Worm (Caenorhabditis elegans): ENCODE results near the gene C04F5.2.
A peak's percentile ranks its signal among the peaks of the same experiment; 100 is the strongest.
"Not testable (repeated sequence)": the region's sequence is repeated elsewhere in the genome, so short reads cannot be mapped to it uniquely, and the experiment has no call there.

Gene C04F5.2

ce11 chrV:5080853-5081338, 16.0 kb downstream of the C04F5.2 start, which contains the start of gene Y58A7A.3:
Y58A7A.3 (minus strand) TSS chrV:5080903.
- no peak for TF ChIP-seq C08G9.2 (tag; optimal IDR thresholded peaks at IDR 0.05)
- TF ChIP-seq nfya-1 (tag; optimal IDR thresholded peaks at IDR 0.05): peak; percentile 20
- no peak for TF ChIP-seq ceh-22 (tag; optimal IDR thresholded peaks at IDR 0.05)

- TF ChIP-seq ceh-45 (GFP tag; IDR thresholded peaks at IDR 0.05): peak; percentile 84
- TF ChIP-seq sox-2 (GFP tag; IDR thresholded peaks at IDR 0.05): 0 out of 2 replicates have a peak, but pooled peaks have one; percentile 40
- TF ChIP-seq unc-3 (GFP tag; conservative IDR thresholded peaks at IDR 0.05): peak; percentile 60
- TF ChIP-seq unc-3 (tag; optimal IDR thresholded peaks at IDR 0.05): not testable (repeated sequence)
These were observed 21.6 kb downstream of the C04F5.2 start for ce11 chrV:5075343-5075742.

- no peak for TF ChIP-seq che-1 (tag; optimal IDR thresholded peaks at IDR 0.05)
- no peak for TF ChIP-seq tbx-7 (tag; optimal IDR thresholded peaks at IDR 0.05)
- no peak for TF ChIP-seq pros-1 (tag; optimal IDR thresholded peaks at IDR 0.05)
- no peak for TF ChIP-seq gmeb-2 (tag; optimal IDR thresholded peaks at IDR 0.05)
- no peak for TF ChIP-seq ceh-9 (tag; optimal IDR thresholded peaks at IDR 0.05)
- no peak for TF ChIP-seq nhr-11 (tag; optimal IDR thresholded peaks at IDR 0.05)
- TF ChIP-seq K09A11.1 (tag; optimal IDR thresholded peaks at IDR 0.05; ENCODE audit: insufficient read depth): no peak
- TF ChIP-seq mec-3 (tag; optimal IDR thresholded peaks at IDR 0.05; ENCODE audit: borderline replicate concordance): no peak
- no peak for TF ChIP-seq pha-2 (tag; optimal IDR thresholded peaks at IDR 0.05)
- no peak for TF ChIP-seq ceh-24 (tag; optimal IDR thresholded peaks at IDR 0.05)
- TF ChIP-seq pat-9 (tag; optimal IDR thresholded peaks at IDR 0.05): no peak
- no peak for TF ChIP-seq pag-3 (tag; optimal IDR thresholded peaks at IDR 0.05; ENCODE audit: borderline replicate concordance)
- no peak for TF ChIP-seq ahr-1 (tag; optimal IDR thresholded peaks at IDR 0.05)
- TF ChIP-seq ama-1 (optimal IDR thresholded peaks at IDR 0.05): no peak
- TF ChIP-seq elt-2 (tag; optimal IDR thresholded peaks at IDR 0.05): no peak
- no peak for TF ChIP-seq sdc-2 (tag; optimal IDR thresholded peaks at IDR 0.05)
- no peak for TF ChIP-seq ceh-30 (tag; optimal IDR thresholded peaks at IDR 0.05)
These were observed 24.9 kb downstream of the C04F5.2 start, which contains the start of gene Y58A7A.2 for ce11 chrV:5072082-5072481. Y58A7A.2 (minus strand) TSS chrV:5072182.

- TF ChIP-seq lim-6 (tag; optimal IDR thresholded peaks at IDR 0.05) (no peak), odd-2 (tag; optimal IDR thresholded peaks at IDR 0.05) (no peak), nhr-232 (tag; optimal IDR thresholded peaks at IDR 0.05) (no peak), K09A11.1 (tag; optimal IDR thresholded peaks at IDR 0.05; ENCODE audit: insufficient read depth) (no peak), pros-1 (tag; optimal IDR thresholded peaks at IDR 0.05) (no peak), ceh-9 (tag; optimal IDR thresholded peaks at IDR 0.05) (no peak), ahr-1 (tag; optimal IDR thresholded peaks at IDR 0.05) (no peak)
These were observed 27.5 kb downstream of the C04F5.2 start, which contains the start of gene Y58A7A.1 for ce11 chrV:5069440-5069839. Y58A7A.1 (minus strand) TSS chrV:5069540.

- TF ChIP-seq elt-2 (tag; optimal IDR thresholded peaks at IDR 0.05) (peak; percentile 57), F13H6.1 (tag; optimal IDR thresholded peaks at IDR 0.05) (no peak)
These were observed 29.5 kb downstream of the C04F5.2 start for ce11 chrV:5067390-5067789.

- TF ChIP-seq hlh-15 (tag; optimal IDR thresholded peaks at IDR 0.05) (no peak), ceh-31 (tag; optimal IDR thresholded peaks at IDR 0.05) (peak; percentile 79), dmd-4 (tag; optimal IDR thresholded peaks at IDR 0.05; ENCODE audit: borderline replicate concordance) (no peak), zip-5 (tag; optimal IDR thresholded peaks at IDR 0.05) (no peak), tbx-2 (tag; optimal IDR thresholded peaks at IDR 0.05) (peak; percentile 30), hlh-30 (tag; optimal IDR thresholded peaks at IDR 0.05; ENCODE audit: insufficient read depth) (no peak), sdc-2 (tag; optimal IDR thresholded peaks at IDR 0.05) (no peak), eyg-1 (tag; optimal IDR thresholded peaks at IDR 0.05) (no peak), ets-4 (tag; optimal IDR thresholded peaks at IDR 0.05) (no peak), K09A11.1 (tag; optimal IDR thresholded peaks at IDR 0.05; ENCODE audit: insufficient read depth) (no peak), syd-9 (tag; optimal IDR thresholded peaks at IDR 0.05) (peak; percentile 17), elt-2 (tag; optimal IDR thresholded peaks at IDR 0.05) (no peak), lim-6 (tag; optimal IDR thresholded peaks at IDR 0.05) (no peak), pqm-1 (tag; optimal IDR thresholded peaks at IDR 0.05) (no peak), pha-2 (tag; optimal IDR thresholded peaks at IDR 0.05) (no peak), T23F11.4 (GFP tag; optimal IDR thresholded peaks at IDR 0.05) (no peak), lin-11 (tag; optimal IDR thresholded peaks at IDR 0.05) (no peak), F13H6.1 (tag; optimal IDR thresholded peaks at IDR 0.05) (peak; percentile 40), ceh-45 (GFP tag; IDR thresholded peaks at IDR 0.05) (no peak), fkh-6 (tag; optimal IDR thresholded peaks at IDR 0.05) (no peak)
These were observed 32.0 kb downstream of the C04F5.2 start, which contains the start of gene mlk-1 for ce11 chrV:5064761-5065421. mlk-1 (minus strand) TSS chrV:5064811.
